Fruit fly (Drosophila melanogaster) whole organism, embryonic: ENCODE measurements around the gene CG11596.

Experiments used
- CG2129 ChIP-seq: fragments of 200-800 bp; sonication (Bioruptor generic); IDR thresholded peaks from 2 replicates; pipeline ENCODE4 v1.3.6; 2022; ENCODE audit warnings: missing biosample characterization, missing genetic modification characterization; ENCODE audit not compliant: partially characterized antibody
- yki ChIP-seq: fragments of >200 bp; optimal IDR thresholded peaks from 3 replicates; lab custom pipeline; 2018
- z ChIP-seq: fragments of 200-800 bp; sonication (Bioruptor generic); IDR thresholded peaks from 3 replicates; pipeline ENCODE4 v1.3.6; 2022; ENCODE audit warnings: missing biosample characterization, missing genetic modification characterization

- TF ChIP-seq z (peak; percentile 69; the same call in 1 of the 3 replicates), yki (no peak), CG2129 (GFP tag; lab: Robert Waterston, UW) (no peak)
Measured at dm6 chrX:1951391-1952066, 24.0 kb downstream of the CG11596 start.
